Worm (Caenorhabditis elegans): ENCODE data around the gene ndx-3.
A peak's percentile ranks its signal among the peaks of the same experiment; 100 is the strongest.

The ndx-3 gene

DNA sequence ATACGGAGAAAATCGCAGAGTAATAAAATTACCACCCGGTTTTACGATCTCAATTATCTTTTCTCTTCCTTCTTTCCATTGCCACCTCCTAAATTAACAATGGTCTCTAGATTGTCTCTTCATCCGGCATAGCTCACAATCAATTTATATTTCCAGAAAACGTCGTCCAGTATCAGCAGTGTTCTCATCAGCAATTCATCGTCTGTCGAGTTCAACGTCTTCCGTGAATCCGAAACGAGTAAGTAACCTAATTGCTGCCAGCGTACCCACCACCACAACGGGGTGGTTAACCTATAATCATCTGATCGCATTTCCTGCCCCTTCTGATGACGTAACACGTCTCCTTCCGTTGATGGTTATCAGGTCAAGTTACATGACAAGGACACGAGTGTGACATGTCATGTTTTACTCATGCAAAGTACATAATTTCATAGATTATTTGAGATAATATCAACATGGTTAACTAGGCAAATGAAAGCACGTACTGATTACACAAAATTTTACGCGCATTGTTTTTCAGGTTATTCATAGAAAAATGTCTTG lies 32.6 kb downstream of the ndx-3 start:
- TF ChIP-seq elt-1 (tag; optimal IDR thresholded peaks at IDR 0.05; ENCODE audit: borderline replicate concordance, insufficient read depth) (peak; percentile 87), ces-1 (GFP tag; optimal IDR thresholded peaks at IDR 0.05) (peak; percentile 15), ceh-83 (GFP tag; optimal IDR thresholded peaks at IDR 0.05) (peak; percentile 58), pha-4 (tag; optimal IDR thresholded peaks at IDR 0.05) (no peak), unc-62 (GFP tag; optimal IDR thresholded peaks at IDR 0.05) (peak; percentile 60), nhr-2 (tag; optimal IDR thresholded peaks at IDR 0.05) (peak; percentile 93), sptf-1 (tag; optimal IDR thresholded peaks at IDR 0.05) (peak; percentile 1), cnd-1 (tag; optimal IDR thresholded peaks at IDR 0.05) (no peak), zip-8 (tag; optimal IDR thresholded peaks at IDR 0.05) (peak; percentile 82)

DNA sequence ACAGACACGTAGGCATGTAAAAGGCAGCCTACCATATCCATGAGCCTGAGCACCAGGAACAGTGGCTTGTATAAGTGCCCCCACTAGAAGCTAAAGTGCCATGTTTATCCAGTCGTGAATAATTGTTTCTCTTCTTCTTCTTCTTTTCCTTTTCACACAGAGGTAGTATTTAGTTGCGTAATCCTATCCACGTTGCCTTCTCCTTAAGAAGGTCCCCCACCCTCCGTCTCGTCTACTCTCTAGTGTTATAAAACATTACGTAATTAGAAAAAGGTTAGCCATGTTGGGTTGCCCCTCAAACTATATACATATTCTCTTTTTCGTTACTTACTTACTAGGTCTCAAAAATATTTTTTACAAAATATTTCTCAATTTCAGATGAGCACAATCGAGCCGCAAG lies 33.3 kb downstream of the ndx-3 start:
- TF ChIP-seq sem-2 (GFP tag; optimal IDR thresholded peaks at IDR 0.05) = no peak
- TF ChIP-seq mls-2 (tag; optimal IDR thresholded peaks at IDR 0.05) = no peak
- no peak for TF ChIP-seq pha-4 (tag; optimal IDR thresholded peaks at IDR 0.05)
- no peak for TF ChIP-seq ceh-83 (GFP tag; optimal IDR thresholded peaks at IDR 0.05)
- no peak for TF ChIP-seq flh-1 (GFP tag; optimal IDR thresholded peaks at IDR 0.05)
- TF ChIP-seq sptf-1 (tag; optimal IDR thresholded peaks at IDR 0.05) = peak; percentile 39
- TF ChIP-seq elt-3 (tag; optimal IDR thresholded peaks at IDR 0.05) = no peak
- TF ChIP-seq nhr-28 (tag; optimal IDR thresholded peaks at IDR 0.05) = no peak
- peak; percentile 90 for TF ChIP-seq zip-8 (tag; optimal IDR thresholded peaks at IDR 0.05)
- peak; percentile 79 for TF ChIP-seq nhr-2 (tag; optimal IDR thresholded peaks at IDR 0.05)
- no peak for TF ChIP-seq unc-62 (GFP tag; optimal IDR thresholded peaks at IDR 0.05)
- TF ChIP-seq ztf-11 (tag; optimal IDR thresholded peaks at IDR 0.05) = peak; percentile 40
- TF ChIP-seq tbx-8 (GFP tag; optimal IDR thresholded peaks at IDR 0.05) = no peak
- TF ChIP-seq nhr-237 (tag; optimal IDR thresholded peaks at IDR 0.05) = no peak
- no peak for TF ChIP-seq cnd-1 (tag; optimal IDR thresholded peaks at IDR 0.05)
- TF ChIP-seq bed-3 (GFP tag; optimal IDR thresholded peaks at IDR 0.05) = no peak
- TF ChIP-seq ceh-43 (GFP tag; optimal IDR thresholded peaks at IDR 0.05) = no peak

DNA sequence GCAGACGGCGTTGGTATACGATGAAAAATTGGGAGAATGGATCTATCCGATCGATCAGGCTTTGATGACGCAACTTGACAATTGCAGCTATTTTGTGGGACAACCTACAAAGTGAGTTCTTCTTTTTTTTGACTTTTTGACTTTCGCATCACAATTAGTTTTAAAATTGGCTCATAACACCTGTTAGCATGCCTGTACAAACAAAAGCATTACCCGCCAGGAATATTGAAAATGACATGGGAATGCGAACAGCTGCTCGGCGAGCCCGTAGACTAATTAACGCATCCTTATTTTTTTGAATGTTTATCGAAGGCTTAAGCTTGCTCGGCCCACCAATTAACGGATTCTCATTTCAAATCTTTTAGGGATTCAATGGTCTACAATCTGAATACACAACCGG lies 33.9 kb downstream of the ndx-3 start:
- peak; percentile 10 for TF ChIP-seq zip-8 (tag; optimal IDR thresholded peaks at IDR 0.05)
- no peak for TF ChIP-seq sem-2 (GFP tag; optimal IDR thresholded peaks at IDR 0.05)
- TF ChIP-seq flh-1 (GFP tag; optimal IDR thresholded peaks at IDR 0.05) = no peak
- no peak for TF ChIP-seq hlh-1 (tag; optimal IDR thresholded peaks at IDR 0.05)
- peak; percentile 92 for TF ChIP-seq lin-32 (GFP tag; optimal IDR thresholded peaks at IDR 0.05)
- TF ChIP-seq bed-3 (GFP tag; optimal IDR thresholded peaks at IDR 0.05) = no peak
- no peak for TF ChIP-seq ztf-11 (tag; optimal IDR thresholded peaks at IDR 0.05)
- TF ChIP-seq ham-2 (GFP tag; optimal IDR thresholded peaks at IDR 0.05) = no peak
- no peak for TF ChIP-seq unc-120 (tag; optimal IDR thresholded peaks at IDR 0.05; ENCODE audit: poor library complexity, severe bottlenecking)
- no peak for TF ChIP-seq lin-13 (tag; optimal IDR thresholded peaks at IDR 0.05)
- no peak for TF ChIP-seq elt-3 (tag; optimal IDR thresholded peaks at IDR 0.05)
- no peak for TF ChIP-seq unc-62 (GFP tag; optimal IDR thresholded peaks at IDR 0.05)
- no peak for TF ChIP-seq pha-4 (tag; optimal IDR thresholded peaks at IDR 0.05)
- no peak for TF ChIP-seq sptf-1 (tag; optimal IDR thresholded peaks at IDR 0.05)
- no peak for TF ChIP-seq blmp-1 (tag; optimal IDR thresholded peaks at IDR 0.05)

DNA sequence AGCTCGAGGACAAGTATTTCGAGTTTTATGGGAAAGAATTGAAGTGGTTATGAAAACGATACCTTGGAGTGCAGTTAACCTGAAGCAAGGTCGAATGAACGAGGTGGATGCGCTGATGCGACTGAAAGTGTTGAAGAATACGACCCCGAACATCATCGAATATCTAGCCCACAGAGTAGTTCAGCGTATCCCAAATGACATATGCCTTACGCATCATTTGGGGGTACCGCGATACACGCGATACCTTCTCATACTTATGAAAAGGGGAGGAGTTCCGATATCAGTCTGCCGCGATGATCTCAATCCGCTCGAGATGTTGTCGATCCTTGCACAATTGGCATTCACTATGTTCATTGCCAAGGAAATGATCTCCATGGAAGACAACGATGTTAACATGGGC lies 36.4 kb downstream of the ndx-3 start, which contains the start of gene T27F7.12:
Gene T27F7.12, plus strand, starts transcription at position 301 of the 400 bp plus-strand sequence.
- TF ChIP-seq unc-39 (tag; optimal IDR thresholded peaks at IDR 0.05) (no peak), sptf-1 (tag; optimal IDR thresholded peaks at IDR 0.05) (no peak), ztf-11 (tag; optimal IDR thresholded peaks at IDR 0.05) (no peak), hlh-1 (tag; optimal IDR thresholded peaks at IDR 0.05) (no peak), nhr-237 (tag; optimal IDR thresholded peaks at IDR 0.05) (no peak), mep-1 (tag; optimal IDR thresholded peaks at IDR 0.05) (no peak), nhr-12 (tag; optimal IDR thresholded peaks at IDR 0.05) (no peak), M03D4.4 (tag; optimal IDR thresholded peaks at IDR 0.05) (no peak), cnd-1 (tag; optimal IDR thresholded peaks at IDR 0.05) (no peak), sem-2 (GFP tag; optimal IDR thresholded peaks at IDR 0.05) (no peak), elt-3 (tag; optimal IDR thresholded peaks at IDR 0.05) (no peak), ceh-83 (GFP tag; optimal IDR thresholded peaks at IDR 0.05) (no peak), lin-32 (GFP tag; optimal IDR thresholded peaks at IDR 0.05) (no peak), ces-1 (GFP tag; optimal IDR thresholded peaks at IDR 0.05) (no peak), mab-5 (tag; optimal IDR thresholded peaks at IDR 0.05) (no peak), pha-4 (tag; optimal IDR thresholded peaks at IDR 0.05) (no peak), mls-2 (tag; optimal IDR thresholded peaks at IDR 0.05) (no peak), nhr-28 (tag; optimal IDR thresholded peaks at IDR 0.05) (no peak)

DNA sequence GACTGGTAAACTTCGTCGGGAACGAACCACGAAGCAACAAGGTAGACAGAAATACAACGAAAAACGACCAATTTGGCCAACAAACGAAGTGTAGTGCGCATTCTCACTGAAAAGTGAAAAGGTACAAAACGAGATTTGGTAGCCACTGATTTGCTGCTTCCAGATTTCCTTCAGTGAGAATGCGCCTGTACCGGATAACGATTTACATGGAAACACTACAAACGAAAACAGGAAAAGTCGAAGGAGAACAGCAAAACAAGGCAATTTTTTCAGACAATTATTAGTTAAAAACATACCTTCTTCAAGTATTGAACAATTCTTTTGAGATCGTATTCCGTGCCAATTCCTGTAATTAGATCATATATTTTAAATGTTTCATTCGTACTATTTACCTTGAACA lies 39.6 kb downstream of the ndx-3 start, which contains the start of gene pigb-1:
Gene pigb-1, minus strand, starts transcription at position 101 of the 400 bp plus-strand sequence.
- TF ChIP-seq mep-1 (tag; optimal IDR thresholded peaks at IDR 0.05) (no peak), lin-13 (tag; optimal IDR thresholded peaks at IDR 0.05) (no peak), cnd-1 (tag; optimal IDR thresholded peaks at IDR 0.05) (no peak), zip-8 (tag; optimal IDR thresholded peaks at IDR 0.05) (no peak), ceh-43 (GFP tag; optimal IDR thresholded peaks at IDR 0.05) (no peak), nhr-76 (tag; optimal IDR thresholded peaks at IDR 0.05) (no peak), elt-3 (tag; optimal IDR thresholded peaks at IDR 0.05) (no peak), lsy-2 (tag; optimal IDR thresholded peaks at IDR 0.05) (no peak), nhr-12 (tag; optimal IDR thresholded peaks at IDR 0.05) (no peak), sptf-1 (tag; optimal IDR thresholded peaks at IDR 0.05) (no peak), unc-39 (tag; optimal IDR thresholded peaks at IDR 0.05) (no peak), blmp-1 (tag; optimal IDR thresholded peaks at IDR 0.05) (no peak), hlh-1 (tag; optimal IDR thresholded peaks at IDR 0.05) (no peak), unc-62 (GFP tag; optimal IDR thresholded peaks at IDR 0.05) (no peak), nhr-2 (tag; optimal IDR thresholded peaks at IDR 0.05) (no peak), bed-3 (GFP tag; optimal IDR thresholded peaks at IDR 0.05) (no peak), ceh-83 (GFP tag; optimal IDR thresholded peaks at IDR 0.05) (no peak), lin-32 (GFP tag; optimal IDR thresholded peaks at IDR 0.05) (no peak), pha-4 (tag; optimal IDR thresholded peaks at IDR 0.05) (no peak), drap-1 (GFP tag; optimal IDR thresholded peaks at IDR 0.05) (no peak)

Measured in whole organism, mixed stage, embryonic.